Worm (Caenorhabditis elegans): ENCODE results near the gene ipla-7.

Gene ipla-7

ce11 chrIV:10062728-10063127 is at the start of gene ipla-7:
Gene ipla-7 (minus strand): TSS chrIV:10062849.
- TF ChIP-seq Y22D7AL.16 (tag; optimal IDR thresholded peaks at IDR 0.05) = no peak
- peak; percentile 9 for TF ChIP-seq fax-1 (tag; optimal IDR thresholded peaks at IDR 0.05)
- peak; percentile 54 for TF ChIP-seq ceh-48 (tag; optimal IDR thresholded peaks at IDR 0.05)
- TF ChIP-seq unc-42 (tag; optimal IDR thresholded peaks at IDR 0.05) = peak; percentile 37

- TF ChIP-seq pqm-1 (tag; optimal IDR thresholded peaks at IDR 0.05) (no peak), dmd-4 (tag; optimal IDR thresholded peaks at IDR 0.05; ENCODE audit: borderline replicate concordance) (no peak), ceh-30 (tag; optimal IDR thresholded peaks at IDR 0.05) (no peak), ets-4 (tag; optimal IDR thresholded peaks at IDR 0.05) (no peak), ceh-31 (tag; optimal IDR thresholded peaks at IDR 0.05) (no peak), hlh-13 (GFP tag; optimal IDR thresholded peaks at IDR 0.05) (no peak), C38D4.7 (GFP tag; optimal IDR thresholded peaks at IDR 0.05) (no peak), tbx-7 (tag; optimal IDR thresholded peaks at IDR 0.05) (no peak), T23F11.4 (GFP tag; optimal IDR thresholded peaks at IDR 0.05) (no peak), pros-1 (tag; optimal IDR thresholded peaks at IDR 0.05) (no peak), dve-1 (tag; optimal IDR thresholded peaks at IDR 0.05) (no peak), ceh-9 (tag; optimal IDR thresholded peaks at IDR 0.05) (no peak), F13H6.1 (tag; optimal IDR thresholded peaks at IDR 0.05) (no peak), lim-6 (tag; optimal IDR thresholded peaks at IDR 0.05) (no peak)
Observed at ce11 chrIV:10111441-10111840, 48.8 kb upstream of the ipla-7 start, which contains the start of gene spch-1. Gene spch-1 (minus strand): TSS chrIV:10111541.

- TF ChIP-seq ceh-6 (GFP tag; optimal IDR thresholded peaks at IDR 0.05) = no peak
- no peak for TF ChIP-seq ceh-19 (GFP tag; optimal IDR thresholded peaks at IDR 0.05)
- no peak for TF ChIP-seq C08G9.2 (tag; optimal IDR thresholded peaks at IDR 0.05)
- TF ChIP-seq zip-5 (tag; optimal IDR thresholded peaks at IDR 0.05) = no peak
- no peak for TF ChIP-seq nfya-1 (tag; optimal IDR thresholded peaks at IDR 0.05)
- TF ChIP-seq nhr-11 (tag; optimal IDR thresholded peaks at IDR 0.05) = no peak
- no peak for TF ChIP-seq ceh-34 (tag; optimal IDR thresholded peaks at IDR 0.05)
Observed at ce11 chrIV:10110870-10111269, 48.2 kb upstream of the ipla-7 start.

- TF ChIP-seq mec-3 (tag; optimal IDR thresholded peaks at IDR 0.05; ENCODE audit: borderline replicate concordance) (no peak), ceh-18 (tag; optimal IDR thresholded peaks at IDR 0.05) (no peak), ref-2 (tag; optimal IDR thresholded peaks at IDR 0.05) (no peak), elt-4 (tag; optimal IDR thresholded peaks at IDR 0.05) (no peak), sox-2 (GFP tag; IDR thresholded peaks at IDR 0.05) (no peak), ama-1 (optimal IDR thresholded peaks at IDR 0.05) (no peak), K09A11.1 (tag; optimal IDR thresholded peaks at IDR 0.05; ENCODE audit: insufficient read depth) (no peak), F13H6.1 (tag; optimal IDR thresholded peaks at IDR 0.05) (no peak), gmeb-2 (tag; optimal IDR thresholded peaks at IDR 0.05) (no peak), dmd-4 (tag; optimal IDR thresholded peaks at IDR 0.05; ENCODE audit: borderline replicate concordance) (no peak), hlh-30 (tag; optimal IDR thresholded peaks at IDR 0.05; ENCODE audit: insufficient read depth) (no peak), ceh-30 (tag; optimal IDR thresholded peaks at IDR 0.05) (no peak), ceh-2 (tag; optimal IDR thresholded peaks at IDR 0.05) (no peak)
Observed at ce11 chrIV:10110417-10110816, 47.8 kb upstream of the ipla-7 start, which contains the start of gene egl-38. Gene egl-38 (minus strand): TSS chrIV:10110517.

ce11 chrIV:10096881-10097280 is 34.2 kb upstream of the ipla-7 start, which contains the start of gene dis-3:
Gene dis-3 (plus strand): TSS chrIV:10097202.
- TF ChIP-seq elt-2 (tag; optimal IDR thresholded peaks at IDR 0.05) (no peak), che-1 (tag; optimal IDR thresholded peaks at IDR 0.05) (no peak), ceh-6 (GFP tag; optimal IDR thresholded peaks at IDR 0.05) (no peak), nfya-1 (tag; optimal IDR thresholded peaks at IDR 0.05) (no peak), sdc-2 (tag; optimal IDR thresholded peaks at IDR 0.05) (no peak), mec-3 (tag; optimal IDR thresholded peaks at IDR 0.05; ENCODE audit: borderline replicate concordance) (no peak), dmd-4 (tag; optimal IDR thresholded peaks at IDR 0.05; ENCODE audit: borderline replicate concordance) (no peak), ceh-14 (tag; optimal IDR thresholded peaks at IDR 0.05) (no peak), ceh-9 (tag; optimal IDR thresholded peaks at IDR 0.05) (no peak), unc-55 (GFP tag; optimal IDR thresholded peaks at IDR 0.05) (no peak)

Measured in whole organism, late embryonic.